Fruit fly (Drosophila melanogaster) whole organism, embryonic: ENCODE results near the gene Mis12.

Experiments
- Atf6 ChIP-seq: fragments of 200-800 bp; sonication (Bioruptor generic); IDR thresholded peaks from 2 replicates; pipeline ENCODE4 v1.3.6; 2022; ENCODE audit warnings: missing biosample characterization, missing genetic modification characterization
- Blimp-1 ChIP-seq: fragments of 200-800 bp; sonication (Bioruptor generic); optimal IDR thresholded peaks from 3 replicates; lab custom pipeline; 2018; ENCODE audit warnings: missing biosample characterization, missing genetic modification characterization, mild to moderate bottlenecking, moderate library complexity, missing genetic modification reagents
- CG10147 ChIP-seq: fragments of 200-800 bp; sonication (Bioruptor generic); optimal IDR thresholded peaks from 2 replicates; lab custom pipeline; 2019; ENCODE audit warnings: missing biosample characterization, mild to moderate bottlenecking, missing genetic modification characterization, moderate library complexity
- CG10366 ChIP-seq: fragments of 200-800 bp; sonication (Bioruptor generic); IDR thresholded peaks from 2 replicates; pipeline ENCODE4 v1.3.6; 2022; ENCODE audit warnings: missing biosample characterization, missing genetic modification characterization
- CG12659 ChIP-seq: fragments of 200-800 bp; sonication (Bioruptor generic); optimal IDR thresholded peaks from 3 replicates; lab custom pipeline; 2017; ENCODE audit warnings: mild to moderate bottlenecking, missing biosample characterization, missing genetic modification reagents, missing genetic modification characterization
- CG13287 ChIP-seq: fragments of 200-800 bp; sonication (Bioruptor generic); IDR thresholded peaks from 2 replicates; pipeline ENCODE4 v1.3.6; 2022; ENCODE audit warnings: missing biosample characterization, missing genetic modification characterization; ENCODE audit not compliant: partially characterized antibody
- CG13624 ChIP-seq: fragments of 200-800 bp; sonication (Bioruptor generic); optimal IDR thresholded peaks from 2 replicates; lab custom pipeline; 2016; ENCODE audit warnings: missing biosample characterization, missing genetic modification characterization
- CG2116 ChIP-seq: fragments of 200-800 bp; sonication (Bioruptor generic); optimal IDR thresholded peaks from 3 replicates; lab custom pipeline; 2018; ENCODE audit warnings: missing biosample characterization, mild to moderate bottlenecking, missing genetic modification characterization
- CG2129 ChIP-seq: fragments of 200-800 bp; sonication (Bioruptor generic); IDR thresholded peaks from 2 replicates; pipeline ENCODE4 v1.3.6; 2022; ENCODE audit warnings: missing biosample characterization, missing genetic modification characterization; ENCODE audit not compliant: partially characterized antibody
- CG2678 ChIP-seq: fragments of 200-800 bp; sonication (Bioruptor generic); optimal IDR thresholded peaks from 3 replicates; lab custom pipeline; 2019; ENCODE audit warnings: missing biosample characterization, mild to moderate bottlenecking, missing genetic modification characterization, moderate library complexity
- CG30020 ChIP-seq: fragments of 200-800 bp; optimal IDR thresholded peaks from 2 replicates; lab custom pipeline; 2019; ENCODE audit warnings: missing biosample characterization, mild to moderate bottlenecking, missing genetic modification characterization, moderate library complexity
- CG31388 ChIP-seq: fragments of 200-800 bp; sonication (Bioruptor generic); optimal IDR thresholded peaks from 2 replicates; lab custom pipeline; 2016; ENCODE audit warnings: missing biosample characterization, missing genetic modification characterization
- CG33213 ChIP-seq: fragments of 200-800 bp; sonication (Bioruptor generic); optimal IDR thresholded peaks from 3 replicates; lab custom pipeline; 2016; ENCODE audit warnings: missing biosample characterization, missing genetic modification characterization
- CG34376 ChIP-seq: fragments of 200-800 bp; sonication (Bioruptor generic); optimal IDR thresholded peaks from 2 replicates; lab custom pipeline; 2018; ENCODE audit warnings: missing biosample characterization, mild to moderate bottlenecking, missing genetic modification characterization
- CG3995 ChIP-seq: fragments of 200-800 bp; sonication (Bioruptor generic); optimal IDR thresholded peaks from 3 replicates; lab custom pipeline; 2016; ENCODE audit warnings: missing biosample characterization, missing genetic modification characterization
- CG6254 ChIP-seq: fragments of 200-800 bp; sonication (Bioruptor generic); optimal IDR thresholded peaks from 3 replicates; lab custom pipeline; 2017; ENCODE audit warnings: mild to moderate bottlenecking, missing biosample characterization, missing genetic modification reagents, missing genetic modification characterization
- CG6654 ChIP-seq: fragments of 200-800 bp; sonication (Bioruptor generic); optimal IDR thresholded peaks from 2 replicates; lab custom pipeline; 2017; ENCODE audit warnings: missing biosample characterization, mild to moderate bottlenecking, missing genetic modification characterization
- CG8388 ChIP-seq: fragments of 200-800 bp; sonication (Bioruptor generic); optimal IDR thresholded peaks from 2 replicates; lab custom pipeline; 2019; ENCODE audit warnings: missing biosample characterization, mild to moderate bottlenecking, missing genetic modification characterization, moderate library complexity
- CG9609 ChIP-seq: fragments of 200-800 bp; sonication (Bioruptor generic); optimal IDR thresholded peaks from 3 replicates; lab custom pipeline; 2016; ENCODE audit warnings: missing biosample characterization, missing genetic modification characterization
- CHES-1-like ChIP-seq: fragments of 200-800 bp; sonication (Bioruptor generic); optimal IDR thresholded peaks from 2 replicates; lab custom pipeline; 2016; ENCODE audit warnings: missing biosample characterization, missing genetic modification characterization
- Camta ChIP-seq: fragments of 200-800 bp; sonication (Bioruptor generic); optimal IDR thresholded peaks from 2 replicates; lab custom pipeline; 2016; ENCODE audit warnings: missing biosample characterization, missing genetic modification characterization
- Dad ChIP-seq: fragments of 200-800 bp; sonication (Bioruptor generic); optimal IDR thresholded peaks from 3 replicates; lab custom pipeline; 2016; ENCODE audit warnings: missing biosample characterization, missing genetic modification characterization
- E2f1 ChIP-seq: fragments of 200-800 bp; sonication (Bioruptor generic); IDR thresholded peaks from 2 replicates; pipeline ENCODE4 v1.3.6; 2022; ENCODE audit warnings: missing biosample characterization, missing genetic modification characterization
- Hr3 ChIP-seq: fragments of 200-800 bp; sonication (Bioruptor generic); optimal IDR thresholded peaks from 3 replicates; lab custom pipeline; 2016; ENCODE audit warnings: missing biosample characterization, missing genetic modification characterization
- Hr39 ChIP-seq: fragments of >200 bp; optimal IDR thresholded peaks from 2 replicates; lab custom pipeline; 2017
- Nf-YA ChIP-seq: fragments of 200-800 bp; sonication (Bioruptor generic); IDR thresholded peaks from 2 replicates; pipeline ENCODE4 v1.3.6; 2022; ENCODE audit warnings: missing biosample characterization, missing genetic modification characterization
- Scr ChIP-seq: fragments of 200-800 bp; sonication (Bioruptor generic); IDR thresholded peaks from 2 replicates; pipeline ENCODE4 v1.3.6; 2022; ENCODE audit warnings: missing biosample characterization, missing genetic modification characterization; ENCODE audit not compliant: partially characterized antibody
- Stat92E ChIP-seq, 3 experiments: fragments of >200 bp in 2 of 3; fragments of 200-800 bp in 1 of 3; sonication (Bioruptor generic) in 1 of 3; optimal IDR thresholded peaks; 2 replicates each; lab custom pipeline; 2017 to 2019; ENCODE audit warnings: missing biosample characterization in 3 of 3, missing genetic modification characterization in 3 of 3, mild to moderate bottlenecking in 1 of 3, moderate library complexity in 1 of 3
- Xbp1 ChIP-seq: fragments of 200-800 bp; sonication (Bioruptor generic); optimal IDR thresholded peaks from 3 replicates; lab custom pipeline; 2016; ENCODE audit warnings: missing biosample characterization, mild to moderate bottlenecking, missing genetic modification characterization
- YL-1 ChIP-seq: fragments of 200-800 bp; sonication (Bioruptor generic); optimal IDR thresholded peaks from 3 replicates; lab custom pipeline; 2017; ENCODE audit warnings: missing biosample characterization, mild to moderate bottlenecking, missing genetic modification characterization
- aop ChIP-seq: fragments of 200-800 bp; sonication (Bioruptor generic); IDR thresholded peaks from 2 replicates; pipeline ENCODE4 v1.3.6; 2022; ENCODE audit warnings: missing biosample characterization, missing genetic modification characterization
- ara ChIP-seq: fragments of 200-800 bp; sonication (Bioruptor generic); IDR thresholded peaks from 2 replicates; pipeline ENCODE4 v1.3.6; 2022; ENCODE audit warnings: missing biosample characterization, missing genetic modification characterization
- ase ChIP-seq: fragments of 200-800 bp; sonication (Bioruptor generic); IDR thresholded peaks from 3 replicates; pipeline ENCODE4 v1.3.6; 2022; ENCODE audit warnings: missing biosample characterization, missing genetic modification characterization
- az2 ChIP-seq: fragments of 200-800 bp; sonication (Bioruptor generic); optimal IDR thresholded peaks from 3 replicates; lab custom pipeline; 2016; ENCODE audit warnings: missing biosample characterization, missing genetic modification characterization
- br ChIP-seq: fragments of >200 bp; optimal IDR thresholded peaks from 2 replicates; lab custom pipeline; 2017
- dan ChIP-seq: fragments of 200-800 bp; sonication (Bioruptor generic); IDR thresholded peaks from 2 replicates; pipeline ENCODE4 v1.3.6; 2022; ENCODE audit warnings: missing biosample characterization, missing genetic modification characterization
- dpn ChIP-seq, 2 experiments: fragments of 200-800 bp; sonication (Bioruptor generic); optimal IDR thresholded peaks; 3 replicates each; lab custom pipeline; 2016; ENCODE audit warnings: missing biosample characterization in 2 of 2, missing genetic modification characterization in 2 of 2
- gsb-n ChIP-seq: fragments of 200-800 bp; sonication (Bioruptor generic); optimal IDR thresholded peaks from 3 replicates; lab custom pipeline; 2018; ENCODE audit warnings: missing biosample characterization, mild to moderate bottlenecking, missing genetic modification characterization
- lola ChIP-seq, 3 experiments: fragments of >200 bp in 2 of 3; fragments of 200-800 bp in 1 of 3; sonication (Bioruptor generic) in 1 of 3; optimal IDR thresholded peaks; 2 replicates each; lab custom pipeline; 2017 to 2019; ENCODE audit warnings: missing biosample characterization in 3 of 3, missing genetic modification characterization in 3 of 3, mild to moderate bottlenecking in 1 of 3, moderate library complexity in 1 of 3
- luna ChIP-seq: fragments of 200-800 bp; sonication (Bioruptor generic); optimal IDR thresholded peaks from 2 replicates; lab custom pipeline; 2016; ENCODE audit warnings: missing biosample characterization, missing genetic modification characterization
- oc ChIP-seq: fragments of 200-800 bp; sonication (Bioruptor generic); optimal IDR thresholded peaks from 2 replicates; lab custom pipeline; 2018; ENCODE audit warnings: missing biosample characterization, mild to moderate bottlenecking, missing genetic modification characterization, moderate library complexity
- odd ChIP-seq: fragments of 200-800 bp; sonication (Bioruptor generic); optimal IDR thresholded peaks from 2 replicates; lab custom pipeline; 2017; ENCODE audit warnings: missing biosample characterization, mild to moderate bottlenecking, missing genetic modification characterization
- pan ChIP-seq, 4 experiments: fragments of >200 bp in 3 of 4; fragments of 200-800 bp in 1 of 4; sonication (Bioruptor generic) in 1 of 4; optimal IDR thresholded peaks in 3 of 4; IDR thresholded peaks in 1 of 4; 2 replicates each; pipeline versions ENCODE4 v1.3.6 to Lab custom; 2017 to 2022; ENCODE audit warnings: missing biosample characterization in 2 of 4, missing genetic modification characterization in 2 of 4, mixed read lengths in 1 of 4
- sim ChIP-seq: fragments of 200-800 bp; sonication (Bioruptor generic); IDR thresholded peaks from 2 replicates; pipeline ENCODE4 v1.3.6; 2022; ENCODE audit warnings: missing biosample characterization, missing genetic modification characterization
- slp2 ChIP-seq: fragments of 200-800 bp; sonication (Bioruptor generic); optimal IDR thresholded peaks from 2 replicates; lab custom pipeline; 2016; ENCODE audit warnings: missing biosample characterization, missing genetic modification characterization
- tap ChIP-seq: fragments of 200-800 bp; optimal IDR thresholded peaks from 3 replicates; lab custom pipeline; 2019; ENCODE audit warnings: missing biosample characterization, mild to moderate bottlenecking, missing genetic modification characterization, moderate library complexity
- trem ChIP-seq: fragments of 200-800 bp; optimal IDR thresholded peaks from 3 replicates; lab custom pipeline; 2019; ENCODE audit warnings: missing biosample characterization, mild to moderate bottlenecking, missing genetic modification characterization, moderate library complexity
- trh ChIP-seq: fragments of 200-800 bp; sonication (Bioruptor generic); optimal IDR thresholded peaks from 2 replicates; lab custom pipeline; 2016; ENCODE audit warnings: missing biosample characterization, missing genetic modification characterization
- wek ChIP-seq: fragments of 200-800 bp; sonication (Bioruptor generic); optimal IDR thresholded peaks from 3 replicates; lab custom pipeline; 2018; ENCODE audit warnings: missing biosample characterization, mild to moderate bottlenecking, missing genetic modification characterization, moderate library complexity

The Mis12 gene

DNA sequence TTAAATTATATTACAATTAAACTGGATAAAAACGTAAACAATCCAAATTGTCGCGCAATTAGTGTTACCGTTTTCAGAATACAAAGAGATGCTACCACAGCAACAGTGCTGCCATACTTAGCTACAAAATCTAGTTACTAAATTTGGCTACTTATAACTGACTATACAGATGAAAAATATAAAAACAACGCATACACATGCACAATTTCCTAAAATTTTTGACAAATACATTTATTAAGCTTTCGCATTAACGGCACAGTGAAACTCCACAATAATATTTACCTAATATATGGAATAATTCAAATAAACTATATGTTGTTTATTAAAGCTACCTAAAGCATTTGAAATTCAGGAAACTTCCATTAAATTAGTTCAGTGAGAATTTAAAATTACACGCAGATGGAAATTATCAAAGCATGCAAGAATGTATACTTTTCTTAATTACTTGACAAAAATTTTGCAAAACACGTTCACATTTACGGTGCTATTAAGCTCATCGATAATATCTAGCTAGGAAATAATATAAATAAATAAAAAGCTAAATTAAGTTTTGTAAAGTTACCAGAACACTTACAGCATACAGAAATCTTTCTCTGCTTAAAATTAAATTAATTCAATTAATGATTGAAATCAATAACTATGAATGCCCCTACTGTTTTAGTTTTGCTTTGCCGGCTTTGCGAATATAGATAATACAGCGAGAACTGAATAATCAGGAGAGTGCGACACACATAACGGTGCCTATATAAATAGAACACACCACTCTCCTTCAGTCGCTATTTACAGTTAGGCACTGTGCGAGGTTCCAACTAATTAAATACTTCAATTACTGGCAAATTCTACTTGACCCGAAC, at the start of gene Mis12, which contains the start of gene CG9953 (continued):
- peak; percentile 39 for TF ChIP-seq CG12659 (GFP tag; lab: Kevin White, UChicago)
- TF ChIP-seq ara (GFP tag; lab: Robert Waterston, UW): no peak
- TF ChIP-seq br: no peak
- TF ChIP-seq trh: no peak
- no peak for TF ChIP-seq pan (optimal IDR thresholded peaks at IDR 0.05; lab: Kevin White, UChicago)
- TF ChIP-seq pan (GFP tag; optimal IDR thresholded peaks at IDR 0.05 in 1 of 2, IDR thresholded peaks at IDR 0.05 in 1 of 2): peak in 1 of 2 experiments; percentile 76
- TF ChIP-seq CG6254 (GFP tag; lab: Kevin White, UChicago): no peak
- TF ChIP-seq CG30020 (tag; lab: Kevin White, UChicago): peak; percentile 46
- no peak for TF ChIP-seq CG2129 (GFP tag; lab: Robert Waterston, UW)
- TF ChIP-seq wek (GFP tag; lab: Kevin White, UChicago): peak; percentile 72
- no peak; the same call in 1 of the 2 replicates for TF ChIP-seq CG10366 (GFP tag; lab: Robert Waterston, UW)
- TF ChIP-seq Camta (GFP tag; lab: Kevin White, UChicago): no peak
- no peak for TF ChIP-seq aop (GFP tag; lab: Robert Waterston, UW)
- no peak for TF ChIP-seq CG34376 (GFP tag; lab: Kevin White, UChicago)
- no peak for TF ChIP-seq CG13624 (GFP tag; lab: Kevin White, UChicago)
- TF ChIP-seq YL-1 (GFP tag; lab: Kevin White, UChicago): no peak
- TF ChIP-seq CG2678 (tag; lab: Kevin White, UChicago): peak; percentile 54
- no peak for TF ChIP-seq Dad
- no peak for TF ChIP-seq Scr (GFP tag; lab: Robert Waterston, UW)
- peak; percentile 48; the same call in 1 of the 3 replicates for TF ChIP-seq ase (GFP tag; lab: Robert Waterston, UW)
- TF ChIP-seq CG33213 (GFP tag; lab: Kevin White, UChicago): no peak
- no peak for TF ChIP-seq CG8388 (GFP tag; lab: Kevin White, UChicago)
- no peak for TF ChIP-seq CG6654 (GFP tag; lab: Kevin White, UChicago)
- no peak for TF ChIP-seq Atf6
- TF ChIP-seq trem (tag; lab: Kevin White, UChicago): peak; percentile 22
- TF ChIP-seq dan (GFP tag; lab: Robert Waterston, UW): no peak
- no peak for TF ChIP-seq CG10147
- TF ChIP-seq slp2 (GFP tag; lab: Kevin White, UChicago): no peak
- TF ChIP-seq odd (GFP tag; lab: Kevin White, UChicago): no peak
- no peak for TF ChIP-seq gsb-n
- peak in 1 of 3 experiments; percentile 62 for TF ChIP-seq lola (GFP tag; optimal IDR thresholded peaks at IDR 0.05; lab: Kevin White, UChicago)
- peak; percentile 51 for TF ChIP-seq Hr3 (GFP tag; lab: Kevin White, UChicago)
- no peak for TF ChIP-seq CG3995
- TF ChIP-seq E2f1 (GFP tag; lab: Robert Waterston, UW): no peak; the same call in 1 of the 2 replicates
- TF ChIP-seq CG31388 (GFP tag; lab: Kevin White, UChicago): no peak
- TF ChIP-seq tap (tag; lab: Kevin White, UChicago): no peak
- TF ChIP-seq CHES-1-like: no peak
- no peak for TF ChIP-seq Nf-YA (GFP tag; lab: Robert Waterston, UW)
- no peak for TF ChIP-seq Hr39
- TF ChIP-seq oc (tag; lab: Kevin White, UChicago): no peak
- TF ChIP-seq Blimp-1: no peak
- TF ChIP-seq Stat92E (GFP tag; optimal IDR thresholded peaks at IDR 0.05; lab: Kevin White, UChicago): no peak
- TF ChIP-seq luna (GFP tag; lab: Kevin White, UChicago): no peak
- peak; percentile 9 for TF ChIP-seq CG2116
- TF ChIP-seq CG13287 (GFP tag; lab: Robert Waterston, UW): no peak
- TF ChIP-seq az2: peak; percentile 55
- TF ChIP-seq sim (GFP tag; lab: Robert Waterston, UW): peak; percentile 40; the same call in 1 of the 2 replicates
- peak; percentile 11 to 20 for TF ChIP-seq dpn (GFP tag; optimal IDR thresholded peaks at IDR 0.05; lab: Kevin White, UChicago)
- TF ChIP-seq Xbp1 (GFP tag; lab: Kevin White, UChicago): peak; percentile 27
- no peak for TF ChIP-seq CG9609 (GFP tag; lab: Kevin White, UChicago)
